Fruit fly (Drosophila melanogaster) whole organism, embryonic: ENCODE results near the gene Glt.

Experiments used
- Adf1 ChIP-seq: fragments of 200-800 bp; sonication (Bioruptor generic); IDR thresholded peaks from 2 replicates; pipeline ENCODE4 v1.3.6; 2022; ENCODE audit warnings: missing biosample characterization, missing genetic modification characterization
- Bdp1 ChIP-seq: fragments of 200-800 bp; sonication (Bioruptor generic); optimal IDR thresholded peaks from 3 replicates; lab custom pipeline; 2016; ENCODE audit warnings: missing biosample characterization, missing genetic modification characterization
- CG10209 ChIP-seq: fragments of 200-800 bp; sonication (Bioruptor generic); optimal IDR thresholded peaks from 3 replicates; lab custom pipeline; 2017; ENCODE audit warnings: missing biosample characterization, mild to moderate bottlenecking, missing genetic modification characterization, missing genetic modification reagents
- CG1024 ChIP-seq: fragments of 200-800 bp; sonication (Bioruptor generic); IDR thresholded peaks from 2 replicates; pipeline ENCODE4 v1.3.6; 2022; ENCODE audit warnings: missing biosample characterization, missing genetic modification characterization
- CG10431 ChIP-seq: fragments of 200-800 bp; sonication (Bioruptor generic); optimal IDR thresholded peaks from 3 replicates; lab custom pipeline; 2018; ENCODE audit warnings: missing biosample characterization, mild to moderate bottlenecking, missing genetic modification characterization
- CG11696 ChIP-seq: fragments of 200-800 bp; sonication (Bioruptor generic); IDR thresholded peaks from 2 replicates; pipeline ENCODE4 v1.3.6; 2022; ENCODE audit warnings: missing biosample characterization, missing genetic modification characterization
- CG12104 ChIP-seq: fragments of 200-800 bp; sonication (Bioruptor generic); optimal IDR thresholded peaks from 3 replicates; lab custom pipeline; 2016; ENCODE audit warnings: missing biosample characterization, missing genetic modification characterization
- CG12769 ChIP-seq: fragments of 200-800 bp; sonication (Bioruptor generic); optimal IDR thresholded peaks from 2 replicates; lab custom pipeline; 2019; ENCODE audit warnings: missing biosample characterization, mild to moderate bottlenecking, missing genetic modification characterization, moderate library complexity
- CG13123 ChIP-seq: fragments of 200-800 bp; sonication (Bioruptor generic); optimal IDR thresholded peaks from 2 replicates; lab custom pipeline; 2016; ENCODE audit warnings: missing biosample characterization, missing genetic modification characterization
- CG13894 ChIP-seq: fragments of 200-800 bp; sonication (Bioruptor generic); optimal IDR thresholded peaks from 3 replicates; lab custom pipeline; 2018; ENCODE audit warnings: missing biosample characterization, mild to moderate bottlenecking, missing genetic modification characterization, moderate library complexity
- CG15514 ChIP-seq: fragments of 200-800 bp; sonication (Bioruptor generic); optimal IDR thresholded peaks from 3 replicates; lab custom pipeline; 2017; ENCODE audit warnings: missing biosample characterization, missing genetic modification characterization, mild to moderate bottlenecking, moderate library complexity, missing genetic modification reagents
- CG31365 ChIP-seq: fragments of 200-800 bp; sonication (Bioruptor generic); optimal IDR thresholded peaks from 2 replicates; lab custom pipeline; 2018; ENCODE audit warnings: missing biosample characterization, mild to moderate bottlenecking, missing genetic modification characterization
- CG34376 ChIP-seq: fragments of 200-800 bp; sonication (Bioruptor generic); optimal IDR thresholded peaks from 2 replicates; lab custom pipeline; 2018; ENCODE audit warnings: missing biosample characterization, mild to moderate bottlenecking, missing genetic modification characterization
- CG42726 ChIP-seq: fragments of 200-800 bp; sonication (Bioruptor generic); IDR thresholded peaks from 2 replicates; pipeline ENCODE4 v1.3.6; 2022; ENCODE audit warnings: missing biosample characterization, missing genetic modification characterization; ENCODE audit not compliant: partially characterized antibody
- CG4360 ChIP-seq: fragments of 200-800 bp; sonication (Bioruptor generic); IDR thresholded peaks from 2 replicates; pipeline ENCODE4 v1.3.6; 2022; ENCODE audit warnings: missing biosample characterization, missing genetic modification characterization
- CG4404 ChIP-seq: fragments of 200-800 bp; sonication (Bioruptor generic); IDR thresholded peaks from 2 replicates; pipeline ENCODE4 v1.3.6; 2022; ENCODE audit warnings: missing biosample characterization, missing genetic modification characterization
- CG4820 ChIP-seq: fragments of 200-800 bp; sonication (Bioruptor generic); optimal IDR thresholded peaks from 3 replicates; lab custom pipeline; 2016; ENCODE audit warnings: missing biosample characterization, missing genetic modification characterization
- CG6791 ChIP-seq: fragments of 200-800 bp; sonication (Bioruptor generic); IDR thresholded peaks from 3 replicates; pipeline ENCODE4 v1.3.6; 2022; ENCODE audit warnings: missing biosample characterization, missing genetic modification characterization; ENCODE audit not compliant: partially characterized antibody
- CG7963 ChIP-seq: fragments of 200-800 bp; sonication (Bioruptor generic); IDR thresholded peaks from 3 replicates; pipeline ENCODE4 v1.3.6; 2022; ENCODE audit warnings: missing biosample characterization, missing genetic modification characterization; ENCODE audit not compliant: partially characterized antibody
- CG9609 ChIP-seq: fragments of 200-800 bp; sonication (Bioruptor generic); optimal IDR thresholded peaks from 3 replicates; lab custom pipeline; 2016; ENCODE audit warnings: missing biosample characterization, missing genetic modification characterization
- CG9727 ChIP-seq: fragments of 200-800 bp; sonication (Bioruptor generic); optimal IDR thresholded peaks from 3 replicates; lab custom pipeline; 2017; ENCODE audit warnings: missing biosample characterization, mild to moderate bottlenecking, missing genetic modification characterization
- CG9932 ChIP-seq: fragments of 200-800 bp; sonication (Bioruptor generic); IDR thresholded peaks from 2 replicates; pipeline ENCODE4 v1.3.6; 2022; ENCODE audit warnings: missing biosample characterization, missing genetic modification characterization
- CkIIα-i1 ChIP-seq: fragments of 200-800 bp; sonication (Bioruptor generic); IDR thresholded peaks from 2 replicates; pipeline ENCODE4 v1.3.6; 2022; ENCODE audit warnings: missing biosample characterization, missing genetic modification characterization
- Gug ChIP-seq: fragments of 200-800 bp; sonication (Bioruptor generic); IDR thresholded peaks from 4 replicates; pipeline ENCODE4 v1.3.6; 2022; ENCODE audit warnings: missing biosample characterization, missing genetic modification characterization
- HLH3B ChIP-seq: fragments of 200-800 bp; sonication (Bioruptor generic); IDR thresholded peaks from 2 replicates; pipeline ENCODE4 v1.3.6; 2022; ENCODE audit warnings: missing biosample characterization, missing genetic modification characterization
- Hr3 ChIP-seq: fragments of 200-800 bp; sonication (Bioruptor generic); optimal IDR thresholded peaks from 3 replicates; lab custom pipeline; 2016; ENCODE audit warnings: missing biosample characterization, missing genetic modification characterization
- MBD-R2 ChIP-seq: fragments of 200-800 bp; sonication (Bioruptor generic); IDR thresholded peaks from 2 replicates; pipeline ENCODE4 v1.3.6; 2022; ENCODE audit warnings: missing biosample characterization, missing genetic modification characterization
- NC2β ChIP-seq: fragments of 200-800 bp; sonication (Bioruptor generic); optimal IDR thresholded peaks from 2 replicates; lab custom pipeline; 2016; ENCODE audit warnings: missing biosample characterization, missing genetic modification characterization
- Nf-YC ChIP-seq: fragments of 200-800 bp; optimal IDR thresholded peaks from 3 replicates; lab custom pipeline; 2019; ENCODE audit warnings: missing biosample characterization, mild to moderate bottlenecking, missing genetic modification characterization, moderate library complexity
- NfI ChIP-seq: fragments of 200-800 bp; sonication (Bioruptor generic); optimal IDR thresholded peaks from 3 replicates; lab custom pipeline; 2018; ENCODE audit warnings: missing biosample characterization, mild to moderate bottlenecking, missing genetic modification characterization, moderate library complexity
- Oaz ChIP-seq: fragments of 200-800 bp; sonication (Bioruptor generic); IDR thresholded peaks from 2 replicates; pipeline ENCODE4 v1.3.6; 2022; ENCODE audit warnings: missing biosample characterization, missing genetic modification characterization
- Opbp ChIP-seq: fragments of 200-800 bp; sonication (Bioruptor generic); IDR thresholded peaks from 3 replicates; pipeline ENCODE4 v1.3.6; 2022; ENCODE audit warnings: missing biosample characterization, missing genetic modification characterization; ENCODE audit not compliant: partially characterized antibody
- Pdp1 ChIP-seq, 2 experiments: fragments of 200-800 bp; sonication (Bioruptor generic); optimal IDR thresholded peaks; 3 replicates each; lab custom pipeline; 2016; ENCODE audit warnings: missing biosample characterization in 2 of 2, missing genetic modification characterization in 2 of 2, mild to moderate bottlenecking in 1 of 2, moderate library complexity in 1 of 2
- Ptx1 ChIP-seq: fragments of 200-800 bp; sonication (Bioruptor generic); IDR thresholded peaks from 2 replicates; pipeline ENCODE4 v1.3.6; 2022; ENCODE audit warnings: missing biosample characterization, missing genetic modification characterization
- Sry-δ ChIP-seq: fragments of 200-800 bp; sonication (Bioruptor generic); optimal IDR thresholded peaks from 2 replicates; lab custom pipeline; 2016; ENCODE audit warnings: missing biosample characterization, missing genetic modification characterization
- chinmo ChIP-seq: fragments of 200-800 bp; sonication (Bioruptor generic); IDR thresholded peaks from 4 replicates; pipeline ENCODE4 v1.3.6; 2022; ENCODE audit warnings: missing biosample characterization, missing genetic modification characterization; ENCODE audit not compliant: partially characterized antibody
- chm ChIP-seq: fragments of 200-800 bp; sonication (Bioruptor generic); IDR thresholded peaks from 2 replicates; pipeline ENCODE4 v1.3.6; 2022; ENCODE audit warnings: missing biosample characterization, missing genetic modification characterization
- disco-r ChIP-seq: fragments of 200-800 bp; sonication (Bioruptor generic); optimal IDR thresholded peaks from 2 replicates; lab custom pipeline; 2016; ENCODE audit warnings: missing biosample characterization, missing genetic modification characterization
- fu2 ChIP-seq: fragments of 200-800 bp; sonication (Bioruptor generic); optimal IDR thresholded peaks from 2 replicates; lab custom pipeline; 2016; ENCODE audit warnings: missing biosample characterization, missing genetic modification characterization
- insv ChIP-seq, 2 experiments: fragments of 200-800 bp; sonication (Bioruptor generic); optimal IDR thresholded peaks; 3 replicates each; lab custom pipeline; 2016 to 2018; ENCODE audit warnings: missing biosample characterization in 2 of 2, missing genetic modification characterization in 2 of 2
- klu ChIP-seq: fragments of 200-800 bp; sonication (Bioruptor generic); IDR thresholded peaks from 2 replicates; pipeline ENCODE4 v1.3.6; 2022; ENCODE audit warnings: missing biosample characterization, missing genetic modification characterization
- mld ChIP-seq: fragments of 200-800 bp; sonication (Bioruptor generic); IDR thresholded peaks from 3 replicates; pipeline ENCODE4 v1.3.6; 2022; ENCODE audit warnings: missing biosample characterization, missing genetic modification characterization; ENCODE audit not compliant: partially characterized antibody
- pum ChIP-seq: fragments of 200-800 bp; sonication (Bioruptor generic); optimal IDR thresholded peaks from 2 replicates; lab custom pipeline; 2016; ENCODE audit warnings: missing biosample characterization, missing genetic modification characterization
- run ChIP-seq: fragments of 200-800 bp; sonication (Bioruptor generic); optimal IDR thresholded peaks from 3 replicates; lab custom pipeline; 2018; ENCODE audit warnings: missing biosample characterization, mild to moderate bottlenecking, missing genetic modification characterization
- sisA ChIP-seq: fragments of 200-800 bp; sonication (Bioruptor generic); IDR thresholded peaks from 2 replicates; pipeline ENCODE4 v1.3.6; 2022; ENCODE audit warnings: missing biosample characterization, missing genetic modification characterization
- slp2 ChIP-seq: fragments of 200-800 bp; sonication (Bioruptor generic); optimal IDR thresholded peaks from 2 replicates; lab custom pipeline; 2016; ENCODE audit warnings: missing biosample characterization, missing genetic modification characterization
- sna ChIP-seq: fragments of 200-800 bp; sonication (Bioruptor generic); IDR thresholded peaks from 2 replicates; pipeline ENCODE4 v1.3.6; 2022; ENCODE audit warnings: missing biosample characterization, missing genetic modification characterization; ENCODE audit not compliant: partially characterized antibody
- tgo ChIP-seq: fragments of 200-800 bp; sonication (Bioruptor generic); IDR thresholded peaks from 3 replicates; pipeline ENCODE4 v1.3.6; 2022; ENCODE audit warnings: missing biosample characterization, missing genetic modification characterization
- vvl ChIP-seq: fragments of 200-800 bp; sonication (Bioruptor generic); IDR thresholded peaks from 2 replicates; pipeline ENCODE4 v1.3.6; 2022; ENCODE audit warnings: missing biosample characterization, missing genetic modification characterization
- zen2 ChIP-seq: fragments of 200-800 bp; sonication (Bioruptor generic); IDR thresholded peaks from 3 replicates; pipeline ENCODE4 v1.3.6; 2022; ENCODE audit warnings: missing biosample characterization, missing genetic modification characterization; ENCODE audit not compliant: partially characterized antibody

The Glt gene

DNA sequence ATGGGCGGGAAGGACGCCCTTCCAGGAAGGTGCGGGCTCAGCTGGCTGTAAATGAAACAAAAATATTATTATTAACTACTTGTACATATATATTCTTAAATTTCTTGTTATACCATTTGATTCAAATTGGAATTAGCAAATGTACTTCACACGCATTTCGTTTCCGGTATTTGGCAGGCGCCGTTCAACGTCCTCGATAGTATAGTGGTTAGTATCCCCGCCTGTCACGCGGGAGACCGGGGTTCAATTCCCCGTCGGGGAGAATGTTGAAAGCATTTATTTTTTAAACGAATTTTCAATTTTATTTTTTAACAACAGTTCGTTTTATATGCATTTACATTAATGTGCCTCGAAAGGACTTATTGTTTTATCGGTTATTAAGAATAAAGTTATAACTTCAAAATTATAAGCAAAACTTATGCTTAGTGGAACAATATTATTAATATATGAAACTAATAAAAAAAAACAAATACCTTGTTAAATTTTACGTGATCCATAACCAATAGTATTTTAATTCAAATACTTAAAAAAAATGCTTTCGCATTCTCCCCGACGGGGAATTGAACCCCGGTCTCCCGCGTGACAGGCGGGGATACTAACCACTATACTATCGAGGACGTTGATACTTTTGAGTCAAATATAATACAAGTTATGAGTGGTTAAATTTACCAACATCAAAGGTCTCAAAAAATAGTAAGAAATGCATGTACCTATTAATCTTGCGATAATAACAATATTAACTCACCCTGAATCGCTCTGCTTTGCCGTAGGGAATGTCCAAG lies 11.0 kb downstream of the Glt start (continued):
- TF ChIP-seq insv (GFP tag; optimal IDR thresholded peaks at IDR 0.05; lab: Kevin White, UChicago) = peak in 1 of 2 experiments; percentile 65
- no peak for TF ChIP-seq Adf1 (GFP tag; lab: Robert Waterston, UW)
- no peak for TF ChIP-seq CG34376 (GFP tag; lab: Kevin White, UChicago)
- TF ChIP-seq fu2 = no peak
- no peak for TF ChIP-seq Ptx1 (GFP tag; lab: Robert Waterston, UW)
- TF ChIP-seq Pdp1 (GFP tag; optimal IDR thresholded peaks at IDR 0.05; lab: Kevin White, UChicago) = no peak
- TF ChIP-seq CG15514 = no peak
- TF ChIP-seq CG31365 (tag; lab: Kevin White, UChicago) = no peak
- no peak for TF ChIP-seq CG4360 (GFP tag; lab: Robert Waterston, UW)
- no peak for TF ChIP-seq CG10209 (GFP tag; lab: Kevin White, UChicago)
- TF ChIP-seq CG7963 (GFP tag; lab: Robert Waterston, UW) = peak; percentile 76
- peak; percentile 92 for TF ChIP-seq CG6791 (GFP tag; lab: Robert Waterston, UW)
- TF ChIP-seq run (tag; lab: Kevin White, UChicago) = no peak
- no peak for TF ChIP-seq tgo (GFP tag; lab: Robert Waterston, UW)
- no peak for TF ChIP-seq klu
- no peak for TF ChIP-seq CG13123
- TF ChIP-seq CG9609 (GFP tag; lab: Kevin White, UChicago) = no peak
- TF ChIP-seq pum (GFP tag; lab: Kevin White, UChicago) = no peak
- peak; percentile 28; the same call in 2 of the 3 replicates for TF ChIP-seq zen2 (GFP tag; lab: Robert Waterston, UW)
- TF ChIP-seq Oaz (GFP tag; lab: Robert Waterston, UW) = no peak
- no peak for TF ChIP-seq CG9727 (GFP tag; lab: Kevin White, UChicago)
- no peak for TF ChIP-seq Hr3 (GFP tag; lab: Kevin White, UChicago)
- TF ChIP-seq NfI = no peak
- no peak for TF ChIP-seq CG4820 (GFP tag; lab: Kevin White, UChicago)
- TF ChIP-seq sna = peak; percentile 53; the same call in 1 of the 2 replicates
- TF ChIP-seq CG9932 (GFP tag; lab: Robert Waterston, UW) = no peak
- no peak for TF ChIP-seq Nf-YC (tag; lab: Kevin White, UChicago)
- no peak for TF ChIP-seq CkIIα-i1 (GFP tag; lab: Robert Waterston, UW)
- no peak for TF ChIP-seq slp2 (GFP tag; lab: Kevin White, UChicago)
- no peak for TF ChIP-seq CG13894
- no peak for TF ChIP-seq chm (GFP tag; lab: Robert Waterston, UW)
- no peak for TF ChIP-seq MBD-R2 (GFP tag; lab: Robert Waterston, UW)
- 0 out of 4 replicates have a peak, but pooled peaks have one; percentile 40 for TF ChIP-seq chinmo (GFP tag; lab: Robert Waterston, UW)
- TF ChIP-seq CG11696 (GFP tag; lab: Robert Waterston, UW) = no peak
- TF ChIP-seq CG10431 (GFP tag; lab: Kevin White, UChicago) = no peak
- no peak for TF ChIP-seq CG12104 (GFP tag; lab: Kevin White, UChicago)
- TF ChIP-seq CG4404 (GFP tag; lab: Robert Waterston, UW) = no peak
- no peak for TF ChIP-seq CG1024 (GFP tag; lab: Robert Waterston, UW)
- TF ChIP-seq Opbp (GFP tag; lab: Robert Waterston, UW) = peak; percentile 87
- no peak for TF ChIP-seq disco-r
- no peak for TF ChIP-seq sisA (GFP tag; lab: Robert Waterston, UW)
- TF ChIP-seq NC2β = no peak
- TF ChIP-seq vvl = no peak
- no peak for TF ChIP-seq Sry-δ (GFP tag; lab: Kevin White, UChicago)
- TF ChIP-seq CG42726 = peak; percentile 91
- TF ChIP-seq Gug (GFP tag; lab: Robert Waterston, UW) = no peak
- no peak for TF ChIP-seq CG12769 (tag; lab: Kevin White, UChicago)
- TF ChIP-seq mld = peak; percentile 85
- peak; percentile 97 for TF ChIP-seq Bdp1 (GFP tag; lab: Kevin White, UChicago)
- TF ChIP-seq HLH3B (GFP tag; lab: Robert Waterston, UW) = no peak
